Fruit fly (Drosophila melanogaster): ENCODE results near the gene Ccp84Ab.

Gene Ccp84Ab

dm6 chr3R:6674548-6674947 is 28.1 kb downstream of the Ccp84Ab start (continued):
- TF ChIP-seq CG12219 (GFP tag; optimal IDR thresholded peaks at IDR 0.05) (no peak), gcm (GFP tag; optimal IDR thresholded peaks at IDR 0.05) (peak; percentile 0), tap (tag; optimal IDR thresholded peaks at IDR 0.05) (no peak), CG6689 (GFP tag; IDR thresholded peaks at IDR 0.05) (peak; percentile 36; the same call in 1 of the 2 replicates), CG14710 (tag; optimal IDR thresholded peaks at IDR 0.05) (peak; percentile 52), mld (GFP tag; IDR thresholded peaks at IDR 0.05; ENCODE audit: partially characterized antibody) (no peak), CG10979 (tag; optimal IDR thresholded peaks at IDR 0.05) (peak; percentile 69), CG6175 (GFP tag; IDR thresholded peaks at IDR 0.05) (no peak), crp (GFP tag; optimal IDR thresholded peaks at IDR 0.05) (no peak), gcm2 (GFP tag; optimal IDR thresholded peaks at IDR 0.05) (no peak), p53 (GFP tag; optimal IDR thresholded peaks at IDR 0.05) (no peak), CG1602 (GFP tag; optimal IDR thresholded peaks at IDR 0.05) (no peak), lola (GFP tag; optimal IDR thresholded peaks at IDR 0.05) (peak in 1 of 3 experiments; percentile 64), D (optimal IDR thresholded peaks at IDR 0.05) (no peak), D (GFP tag; optimal IDR thresholded peaks at IDR 0.05) (peak; percentile 30), ato (GFP tag; IDR thresholded peaks at IDR 0.05; ENCODE audit: partially characterized antibody) (no peak), D19A (tag; optimal IDR thresholded peaks at IDR 0.05) (peak; percentile 53), CG6254 (GFP tag; optimal IDR thresholded peaks at IDR 0.05) (peak; percentile 6), Pdp1 (GFP tag; optimal IDR thresholded peaks at IDR 0.05) (no peak), kah (GFP tag; optimal IDR thresholded peaks at IDR 0.05) (no peak), dysf (GFP tag; IDR thresholded peaks at IDR 0.05) (0 out of 3 replicates have a peak, but pooled peaks have one; percentile 11), dmrt11E (tag; optimal IDR thresholded peaks at IDR 0.05) (peak; percentile 71), CG34422 (GFP tag; IDR thresholded peaks at IDR 0.05) (0 out of 3 replicates have a peak, but pooled peaks have one; percentile 31), Hey (tag; optimal IDR thresholded peaks at IDR 0.05) (no peak), CG6765 (GFP tag; optimal IDR thresholded peaks at IDR 0.05) (no peak), cwo (GFP tag; optimal IDR thresholded peaks at IDR 0.05) (no peak), shn (GFP tag; optimal IDR thresholded peaks at IDR 0.05) (no peak), CG11504 (tag; optimal IDR thresholded peaks at IDR 0.05) (no peak), CG14014 (GFP tag; IDR thresholded peaks at IDR 0.05) (no peak), CG4820 (GFP tag; optimal IDR thresholded peaks at IDR 0.05) (peak; percentile 31), ash1 (GFP tag; optimal IDR thresholded peaks at IDR 0.05) (no peak), CG18619 (GFP tag; optimal IDR thresholded peaks at IDR 0.05) (no peak), sens (GFP tag) (peak; percentile 79), Spps (tag; optimal IDR thresholded peaks at IDR 0.05) (peak; percentile 54), CG2875 (GFP tag; optimal IDR thresholded peaks at IDR 0.05) (peak; percentile 41), row (GFP tag; IDR thresholded peaks at IDR 0.05) (peak; percentile 49; the same call in 1 of the 3 replicates), Sin3A (optimal IDR thresholded peaks at IDR 0.05) (no peak), Hr78 (GFP tag; optimal IDR thresholded peaks at IDR 0.05) (peak in 1 of 2 experiments; percentile 12), nerfin-1 (tag; optimal IDR thresholded peaks at IDR 0.05) (no peak), tio (GFP tag; optimal IDR thresholded peaks at IDR 0.05) (no peak), trem (tag; optimal IDR thresholded peaks at IDR 0.05) (peak; percentile 23), Asciz (GFP tag; optimal IDR thresholded peaks at IDR 0.05) (no peak), CG17359 (tag; optimal IDR thresholded peaks at IDR 0.05) (no peak), Lhr (GFP tag; optimal IDR thresholded peaks at IDR 0.05) (no peak), Blimp-1 (GFP tag; optimal IDR thresholded peaks at IDR 0.05) (peak; percentile 62), CG12744 (GFP tag; optimal IDR thresholded peaks at IDR 0.05) (no peak), Rfx (GFP tag; IDR thresholded peaks at IDR 0.05) (no peak), Sox100B (GFP tag; optimal IDR thresholded peaks at IDR 0.05) (no peak), gem (tag; optimal IDR thresholded peaks at IDR 0.05) (peak; percentile 62), pros (GFP tag; optimal IDR thresholded peaks at IDR 0.05) (no peak)

Measured in whole organism, embryonic.